Worm (Caenorhabditis elegans): ENCODE results near the gene srx-45.

Gene srx-45

ce11 chrIII:9256961-9257360 lies 49.5 kb downstream of the srx-45 start, which contains the start of gene M01A8.1:
M01A8.1 (plus strand) TSS chrIII:9257261.
- TF ChIP-seq F44E2.7 (GFP tag; IDR thresholded peaks at IDR 0.05) = no peak

ce11 chrIII:9255801-9256200 lies 50.7 kb downstream of the srx-45 start:
- TF ChIP-seq dve-1 (tag; optimal IDR thresholded peaks at IDR 0.05; ENCODE audit: insufficient read depth) (peak; percentile 58), hif-1 (tag; optimal IDR thresholded peaks at IDR 0.05) (no peak), dmd-6 (GFP tag; IDR thresholded peaks at IDR 0.05) (peak; percentile 68), daf-16 (GFP tag; optimal IDR thresholded peaks at IDR 0.05) (no peak), daf-16 (tag; optimal IDR thresholded peaks at IDR 0.05) (peak; percentile 85), hlh-11 (tag; optimal IDR thresholded peaks at IDR 0.05) (peak; percentile 63), nhr-48 (tag; optimal IDR thresholded peaks at IDR 0.05) (no peak), nhr-77 (tag; optimal IDR thresholded peaks at IDR 0.05) (peak; percentile 3), nhr-28 (tag; optimal IDR thresholded peaks at IDR 0.05) (peak; percentile 62), hlh-30 (tag; optimal IDR thresholded peaks at IDR 0.05; ENCODE audit: insufficient read depth) (peak; percentile 28), pqm-1 (tag; optimal IDR thresholded peaks at IDR 0.05) (peak; percentile 88), fos-1 (tag; optimal IDR thresholded peaks at IDR 0.05) (no peak)

ce11 chrIII:9254988-9255387 lies 51.5 kb downstream of the srx-45 start:
- TF ChIP-seq snpc-1.2 (GFP tag; IDR thresholded peaks at IDR 0.05) = no peak
- peak; percentile 70 for TF ChIP-seq hlh-11 (tag; optimal IDR thresholded peaks at IDR 0.05)
- peak; percentile 20 for TF ChIP-seq nhr-102 (tag; optimal IDR thresholded peaks at IDR 0.05)
- no peak for TF ChIP-seq daf-16 (GFP tag; optimal IDR thresholded peaks at IDR 0.05)
- peak; percentile 63 for TF ChIP-seq daf-16 (tag; optimal IDR thresholded peaks at IDR 0.05)
- TF ChIP-seq F37D6.2 (tag; optimal IDR thresholded peaks at IDR 0.05) = no peak
- no peak for TF ChIP-seq lin-1 (GFP tag; IDR thresholded peaks at IDR 0.05)
- no peak for TF ChIP-seq D1046.2 (GFP tag; IDR thresholded peaks at IDR 0.05)
- no peak for TF ChIP-seq ztf-11 (tag; optimal IDR thresholded peaks at IDR 0.05)
- no peak for TF ChIP-seq ztf-7 (tag; optimal IDR thresholded peaks at IDR 0.05)
- TF ChIP-seq nhr-25 (tag; optimal IDR thresholded peaks at IDR 0.05; ENCODE audit: borderline replicate concordance, insufficient read depth) = no peak
- no peak for TF ChIP-seq ZK546.5 (tag; optimal IDR thresholded peaks at IDR 0.05)
- TF ChIP-seq ceh-82 (tag; optimal IDR thresholded peaks at IDR 0.05) = no peak
- no peak for TF ChIP-seq ceh-20 (GFP tag; IDR thresholded peaks at IDR 0.05)
- TF ChIP-seq lin-39 (tag; optimal IDR thresholded peaks at IDR 0.05) = no peak
- TF ChIP-seq F49E8.2 (tag; optimal IDR thresholded peaks at IDR 0.05; ENCODE audit: borderline replicate concordance) = no peak
- TF ChIP-seq sdz-12 (GFP tag; optimal IDR thresholded peaks at IDR 0.05) = no peak
- TF ChIP-seq nhr-77 (tag; optimal IDR thresholded peaks at IDR 0.05) = peak; percentile 29
- TF ChIP-seq mdt-29 (GFP tag; IDR thresholded peaks at IDR 0.05) = no peak
- TF ChIP-seq aly-2 (tag; optimal IDR thresholded peaks at IDR 0.05) = no peak
- peak in 1 of 2 experiments; percentile 26 for TF ChIP-seq hif-1 (tag; optimal IDR thresholded peaks at IDR 0.05)
- peak in 1 of 2 experiments; percentile 23 for TF ChIP-seq unc-62 (GFP tag; optimal IDR thresholded peaks at IDR 0.05 in 1 of 2)
- no peak for TF ChIP-seq unc-62 (tag; optimal IDR thresholded peaks at IDR 0.05)
- no peak for TF ChIP-seq ZK337.2 (GFP tag; IDR thresholded peaks at IDR 0.05)
- TF ChIP-seq nhr-111 (GFP tag; optimal IDR thresholded peaks at IDR 0.05) = no peak
- TF ChIP-seq zip-11 (GFP tag; IDR thresholded peaks at IDR 0.05) = no peak
- TF ChIP-seq pqm-1 (tag; optimal IDR thresholded peaks at IDR 0.05) = peak; percentile 61
- TF ChIP-seq lsy-2 (tag; optimal IDR thresholded peaks at IDR 0.05) = no peak
- no peak for TF ChIP-seq F10B5.3 (tag; optimal IDR thresholded peaks at IDR 0.05)
- peak; percentile 11 for TF ChIP-seq dve-1 (tag; optimal IDR thresholded peaks at IDR 0.05; ENCODE audit: insufficient read depth)
- TF ChIP-seq nhr-42 (GFP tag; IDR thresholded peaks at IDR 0.05) = no peak
- TF ChIP-seq dmd-8 (GFP tag; IDR thresholded peaks at IDR 0.05) = no peak
- peak; percentile 51 for TF ChIP-seq hlh-30 (tag; optimal IDR thresholded peaks at IDR 0.05; ENCODE audit: insufficient read depth)
- no peak for TF ChIP-seq ama-1 (optimal IDR thresholded peaks at IDR 0.05)
- no peak for TF ChIP-seq egl-43 (GFP tag; IDR thresholded peaks at IDR 0.05)
- peak; percentile 79 for TF ChIP-seq nhr-28 (tag; optimal IDR thresholded peaks at IDR 0.05)

Measured in whole organism, L4 larva.